Fruit fly (Drosophila melanogaster) whole organism, pupa: ENCODE data around the gene yellow-k.

ENCODE experiments used
- CG10348 ChIP-seq: fragments of 200-800 bp; sonication (Bioruptor generic); IDR thresholded peaks from 2 replicates; pipeline ENCODE4 v1.3.6; 2022; ENCODE audit warnings: missing biosample characterization, missing genetic modification characterization
- CG12605 ChIP-seq: fragments of 200-800 bp; sonication (Bioruptor generic); IDR thresholded peaks from 2 replicates; pipeline ENCODE4 v1.3.6; 2022; ENCODE audit warnings: missing biosample characterization, missing genetic modification characterization
- CG13204 ChIP-seq: fragments of 200-800 bp; sonication (Bioruptor generic); optimal IDR thresholded peaks from 2 replicates; lab custom pipeline; 2018; ENCODE audit warnings: missing biosample characterization, mild to moderate bottlenecking, missing genetic modification characterization, moderate library complexity
- CG14655 ChIP-seq: fragments of 200-800 bp; sonication (Bioruptor generic); optimal IDR thresholded peaks from 3 replicates; lab custom pipeline; 2017; ENCODE audit warnings: mild to moderate bottlenecking, missing biosample characterization, missing genetic modification reagents, missing genetic modification characterization
- CG15710 ChIP-seq: fragments of 200-800 bp; sonication (Bioruptor generic); optimal IDR thresholded peaks from 2 replicates; lab custom pipeline; 2018; ENCODE audit warnings: missing biosample characterization, mild to moderate bottlenecking, missing genetic modification characterization, moderate library complexity
- CG17806 ChIP-seq: fragments of 200-800 bp; sonication (Bioruptor generic); optimal IDR thresholded peaks from 2 replicates; lab custom pipeline; 2018; ENCODE audit warnings: missing biosample characterization, mild to moderate bottlenecking, missing genetic modification characterization, moderate library complexity
- CG32121 ChIP-seq: fragments of 200-800 bp; sonication (Bioruptor generic); IDR thresholded peaks from 2 replicates; pipeline ENCODE4 v1.3.6; 2022; ENCODE audit warnings: missing biosample characterization, missing genetic modification characterization
- CG34367 ChIP-seq: fragments of 200-800 bp; sonication (Bioruptor generic); optimal IDR thresholded peaks from 2 replicates; lab custom pipeline; 2018; ENCODE audit warnings: missing biosample characterization, mild to moderate bottlenecking, missing genetic modification characterization
- CG4496 ChIP-seq: fragments of 200-800 bp; sonication (Bioruptor generic); IDR thresholded peaks from 3 replicates; pipeline ENCODE4 v1.3.6; 2022; ENCODE audit warnings: missing biosample characterization, missing genetic modification characterization
- CG8159 ChIP-seq: fragments of 200-800 bp; sonication (Bioruptor generic); optimal IDR thresholded peaks from 3 replicates; lab custom pipeline; 2018; ENCODE audit warnings: missing biosample characterization, mild to moderate bottlenecking, missing genetic modification characterization, moderate library complexity
- CG8301 ChIP-seq: fragments of 200-800 bp; sonication (Bioruptor generic); optimal IDR thresholded peaks from 2 replicates; lab custom pipeline; 2018; ENCODE audit warnings: missing biosample characterization, mild to moderate bottlenecking, missing genetic modification characterization
- CG9948 ChIP-seq: fragments of 200-800 bp; sonication (Bioruptor generic); optimal IDR thresholded peaks from 2 replicates; lab custom pipeline; 2018; ENCODE audit warnings: missing biosample characterization, mild to moderate bottlenecking, missing genetic modification characterization, moderate library complexity
- D1 ChIP-seq: fragments of 200-800 bp; sonication (Bioruptor generic); optimal IDR thresholded peaks from 2 replicates; lab custom pipeline; 2018; ENCODE audit warnings: missing biosample characterization, mild to moderate bottlenecking, missing genetic modification characterization, moderate library complexity
- EcR ChIP-seq: fragments of 200-800 bp; sonication (Bioruptor generic); optimal IDR thresholded peaks from 3 replicates; lab custom pipeline; 2019; ENCODE audit warnings: missing biosample characterization, missing genetic modification characterization, mild to moderate bottlenecking, moderate library complexity, missing genetic modification reagents
- Ets98B ChIP-seq: fragments of 200-800 bp; sonication (Bioruptor generic); IDR thresholded peaks from 2 replicates; pipeline ENCODE4 v1.3.6; 2022; ENCODE audit warnings: missing biosample characterization, missing genetic modification characterization
- Pif1A ChIP-seq: fragments of 200-800 bp; sonication (Bioruptor generic); optimal IDR thresholded peaks from 3 replicates; lab custom pipeline; 2016; ENCODE audit warnings: missing biosample characterization, missing genetic modification characterization
- Pif1B ChIP-seq: fragments of 200-800 bp; sonication (Bioruptor generic); optimal IDR thresholded peaks from 3 replicates; lab custom pipeline; 2016; ENCODE audit warnings: missing biosample characterization, missing genetic modification characterization
- Snoo ChIP-seq: fragments of 200-800 bp; sonication (Bioruptor generic); optimal IDR thresholded peaks from 3 replicates; lab custom pipeline; 2017; ENCODE audit warnings: missing biosample characterization, mild to moderate bottlenecking, missing genetic modification characterization, inconsistent platforms
- fd96Ca ChIP-seq: fragments of 200-800 bp; sonication (Bioruptor generic); IDR thresholded peaks from 3 replicates; pipeline ENCODE4 v1.3.6; 2022; ENCODE audit warnings: missing biosample characterization, missing genetic modification characterization
- gl ChIP-seq: fragments of 200-800 bp; sonication (Bioruptor generic); optimal IDR thresholded peaks from 2 replicates; lab custom pipeline; 2018; ENCODE audit warnings: missing biosample characterization, mild to moderate bottlenecking, missing genetic modification characterization
- rn ChIP-seq: fragments of 200-800 bp; sonication (Bioruptor generic); IDR thresholded peaks from 2 replicates; pipeline ENCODE4 v1.3.6; 2022; ENCODE audit warnings: missing biosample characterization, missing genetic modification characterization

Gene yellow-k

dm6 chr3L:15553993-15554644 lies 33.7 kb downstream of the yellow-k start, which contains the start of gene AGO2:
Gene AGO2, plus strand, starts transcription at chr3L:15554113.
- TF ChIP-seq CG8159 (tag; lab: Kevin White, UChicago) (peak; percentile 75), rn (GFP tag; lab: Robert Waterston, UW) (peak; percentile 82), CG13204 (no peak), CG32121 (GFP tag; lab: Robert Waterston, UW) (peak; percentile 93), gl (tag; lab: Kevin White, UChicago) (peak; percentile 99), CG4496 (GFP tag; lab: Robert Waterston, UW) (peak; percentile 96), EcR (GFP tag; lab: Kevin White, UChicago) (peak; percentile 44), CG15710 (tag; lab: Kevin White, UChicago) (peak; percentile 25), CG9948 (tag; lab: Kevin White, UChicago) (peak; percentile 51), Pif1A (GFP tag; lab: Kevin White, UChicago) (peak; percentile 89), CG12605 (GFP tag; lab: Robert Waterston, UW) (peak; percentile 92), Pif1B (no peak), fd96Ca (GFP tag; lab: Robert Waterston, UW) (no peak), Ets98B (GFP tag; lab: Robert Waterston, UW) (peak; percentile 94), CG17806 (tag; lab: Kevin White, UChicago) (no peak), CG34367 (tag; lab: Kevin White, UChicago) (no peak), D1 (peak; percentile 64), CG14655 (GFP tag; lab: Kevin White, UChicago) (peak; percentile 94), CG8301 (tag; lab: Kevin White, UChicago) (peak; percentile 90), CG10348 (GFP tag; lab: Robert Waterston, UW) (no peak), Snoo (tag; lab: Kevin White, UChicago) (no peak)

- TF ChIP-seq CG17806 (tag; lab: Kevin White, UChicago) (no peak), CG32121 (GFP tag; lab: Robert Waterston, UW) (no peak), CG8301 (tag; lab: Kevin White, UChicago) (no peak), CG14655 (GFP tag; lab: Kevin White, UChicago) (no peak), CG10348 (GFP tag; lab: Robert Waterston, UW) (no peak), CG4496 (GFP tag; lab: Robert Waterston, UW) (no peak; the same call in 2 of the 3 replicates), fd96Ca (GFP tag; lab: Robert Waterston, UW) (no peak), Pif1A (GFP tag; lab: Kevin White, UChicago) (no peak), CG12605 (GFP tag; lab: Robert Waterston, UW) (no peak), EcR (GFP tag; lab: Kevin White, UChicago) (no peak), CG13204 (no peak), CG9948 (tag; lab: Kevin White, UChicago) (no peak), Ets98B (GFP tag; lab: Robert Waterston, UW) (no peak)
These were observed 42.3 kb downstream of the yellow-k start for dm6 chr3L:15562727-15563057.

- TF ChIP-seq gl (tag; lab: Kevin White, UChicago) (no peak), CG34367 (tag; lab: Kevin White, UChicago) (peak; percentile 9), rn (GFP tag; lab: Robert Waterston, UW) (no peak), CG13204 (no peak), CG12605 (GFP tag; lab: Robert Waterston, UW) (0 out of 2 replicates have a peak, but pooled peaks have one; percentile 51), CG8159 (tag; lab: Kevin White, UChicago) (peak; percentile 25), CG8301 (tag; lab: Kevin White, UChicago) (peak; percentile 3), fd96Ca (GFP tag; lab: Robert Waterston, UW) (0 out of 3 replicates have a peak, but pooled peaks have one; percentile 49), Pif1B (no peak), CG10348 (GFP tag; lab: Robert Waterston, UW) (no peak), Ets98B (GFP tag; lab: Robert Waterston, UW) (peak; percentile 62), CG14655 (GFP tag; lab: Kevin White, UChicago) (no peak), EcR (GFP tag; lab: Kevin White, UChicago) (no peak), CG9948 (tag; lab: Kevin White, UChicago) (peak; percentile 58), CG32121 (GFP tag; lab: Robert Waterston, UW) (peak; percentile 57; the same call in 1 of the 2 replicates), D1 (peak; percentile 45), CG4496 (GFP tag; lab: Robert Waterston, UW) (peak; percentile 71; the same call in 2 of the 3 replicates), CG15710 (tag; lab: Kevin White, UChicago) (peak; percentile 51), Pif1A (GFP tag; lab: Kevin White, UChicago) (no peak), Snoo (tag; lab: Kevin White, UChicago) (peak; percentile 42), CG17806 (tag; lab: Kevin White, UChicago) (peak; percentile 58)
- TF ChIP-seq, all 21 proteins: peak for 13
These were observed 42.8 kb downstream of the yellow-k start, which contains the start of the genes CG7739 and SCCRO for dm6 chr3L:15563058-15563850. Gene CG7739, minus strand, starts transcription at chr3L:15563065. Gene SCCRO, plus strand, starts transcription at chr3L:15563427.

dm6 chr3L:15563851-15564106 lies 43.4 kb downstream of the yellow-k start:
- no peak for TF ChIP-seq D1
- no peak for TF ChIP-seq EcR (GFP tag; lab: Kevin White, UChicago)
- no peak for TF ChIP-seq CG17806 (tag; lab: Kevin White, UChicago)
- no peak for TF ChIP-seq Snoo (tag; lab: Kevin White, UChicago)
- no peak for TF ChIP-seq CG32121 (GFP tag; lab: Robert Waterston, UW)
- TF ChIP-seq CG8159 (tag; lab: Kevin White, UChicago): no peak
- TF ChIP-seq CG13204: no peak
- TF ChIP-seq CG8301 (tag; lab: Kevin White, UChicago): no peak
- no peak for TF ChIP-seq CG10348 (GFP tag; lab: Robert Waterston, UW)
- TF ChIP-seq CG15710 (tag; lab: Kevin White, UChicago): no peak
- TF ChIP-seq fd96Ca (GFP tag; lab: Robert Waterston, UW): no peak
- no peak for TF ChIP-seq Ets98B (GFP tag; lab: Robert Waterston, UW)
- no peak for TF ChIP-seq CG12605 (GFP tag; lab: Robert Waterston, UW)
- TF ChIP-seq CG9948 (tag; lab: Kevin White, UChicago): no peak
- TF ChIP-seq gl (tag; lab: Kevin White, UChicago): no peak
- TF ChIP-seq CG34367 (tag; lab: Kevin White, UChicago): no peak
